Fruit fly (Drosophila melanogaster) ovary, adult (tissue): ENCODE results near the gene CG31908.

ENCODE experiments used
- CG17801 ChIP-seq: fragments of 200-800 bp; optimal IDR thresholded peaks from 2 replicates; lab custom pipeline; 2019; ENCODE audit warnings: missing biosample characterization, mild to moderate bottlenecking, missing genetic modification characterization, moderate library complexity; ENCODE audit not compliant: partially characterized antibody

CG31908 gene

DNA sequence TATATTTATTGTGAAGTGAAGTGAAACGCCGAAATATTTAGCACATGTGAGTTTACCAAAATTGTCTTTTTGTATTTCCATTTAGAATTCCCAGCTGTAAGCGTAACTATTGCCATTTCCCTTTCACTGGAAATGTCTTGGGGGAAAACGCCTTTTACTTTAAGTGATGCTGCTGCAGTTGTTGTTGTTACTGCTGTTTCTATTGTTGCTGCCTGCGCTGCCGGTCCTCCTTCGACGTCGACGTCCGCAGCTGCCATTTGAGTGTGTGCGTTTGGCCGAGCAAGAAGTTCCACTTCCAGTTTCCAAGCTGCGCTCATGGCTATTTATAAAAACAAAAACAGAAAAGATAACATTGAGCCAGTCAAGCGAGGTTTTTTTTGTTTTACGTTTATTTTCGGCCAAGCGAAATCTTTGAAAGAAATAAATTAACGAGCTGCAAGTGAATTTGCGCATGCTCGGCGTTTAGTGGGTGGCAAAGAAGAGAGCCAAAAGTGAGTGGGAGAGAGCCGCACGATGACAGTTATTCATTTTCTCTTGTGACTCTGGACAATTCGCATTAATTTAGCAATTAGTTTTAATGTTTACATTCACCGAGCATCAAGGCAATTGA, 22.6 kb upstream of the CG31908 start:
- TF ChIP-seq CG17801 (GFP tag; lab: Kevin White, UChicago) = no peak

DNA sequence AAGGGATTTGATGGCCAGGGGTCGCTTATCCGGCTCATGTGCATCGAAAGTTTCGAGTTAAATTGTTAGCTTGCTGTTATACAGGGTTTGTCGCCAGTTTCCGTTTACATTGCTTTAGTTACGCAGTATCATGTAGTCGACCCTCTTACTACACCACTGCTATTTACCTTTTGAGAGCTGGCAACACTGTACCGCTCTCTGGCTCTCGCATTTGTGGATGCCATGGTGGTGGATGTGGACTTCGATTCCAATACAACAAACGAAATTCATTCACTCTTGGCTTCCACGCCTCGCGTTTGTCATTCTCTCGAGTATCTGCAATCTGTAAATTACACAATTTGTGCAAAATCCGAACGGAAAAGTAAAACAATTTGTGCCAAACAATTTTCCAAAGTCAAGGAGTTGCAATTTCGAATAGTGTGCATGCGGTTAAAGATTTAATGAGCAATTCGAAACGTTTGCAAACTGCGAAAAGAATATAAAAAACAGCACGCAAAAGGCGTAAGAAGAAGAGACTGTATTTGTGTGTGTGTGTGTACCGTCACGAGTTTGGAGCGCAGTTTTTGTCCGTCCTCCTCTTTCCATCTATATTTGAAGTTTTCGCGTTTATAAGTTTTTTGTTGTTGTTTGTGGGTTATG, 21.9 kb upstream of the CG31908 start:
- TF ChIP-seq CG17801 (GFP tag; lab: Kevin White, UChicago) = peak; percentile 63

DNA sequence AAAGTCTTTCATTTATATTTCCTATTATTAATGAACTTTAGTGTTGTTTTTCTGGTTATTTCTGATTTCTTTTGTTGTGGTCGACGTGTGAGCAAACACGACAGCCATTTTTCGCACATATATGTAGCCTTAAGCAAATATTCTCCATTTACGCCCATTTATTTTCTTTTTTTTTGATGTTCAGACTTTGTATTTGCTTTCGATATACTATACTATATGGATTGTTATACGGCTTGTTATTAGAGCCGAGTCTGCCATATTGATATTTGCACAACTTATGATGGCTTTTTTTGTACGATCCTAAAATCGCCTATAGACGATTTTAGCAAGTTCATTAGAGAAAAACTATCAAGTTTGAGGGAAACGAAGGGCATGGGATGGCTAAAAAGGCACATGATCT, 20.5 kb upstream of the CG31908 start:
- TF ChIP-seq CG17801 (GFP tag; lab: Kevin White, UChicago) = no peak

DNA sequence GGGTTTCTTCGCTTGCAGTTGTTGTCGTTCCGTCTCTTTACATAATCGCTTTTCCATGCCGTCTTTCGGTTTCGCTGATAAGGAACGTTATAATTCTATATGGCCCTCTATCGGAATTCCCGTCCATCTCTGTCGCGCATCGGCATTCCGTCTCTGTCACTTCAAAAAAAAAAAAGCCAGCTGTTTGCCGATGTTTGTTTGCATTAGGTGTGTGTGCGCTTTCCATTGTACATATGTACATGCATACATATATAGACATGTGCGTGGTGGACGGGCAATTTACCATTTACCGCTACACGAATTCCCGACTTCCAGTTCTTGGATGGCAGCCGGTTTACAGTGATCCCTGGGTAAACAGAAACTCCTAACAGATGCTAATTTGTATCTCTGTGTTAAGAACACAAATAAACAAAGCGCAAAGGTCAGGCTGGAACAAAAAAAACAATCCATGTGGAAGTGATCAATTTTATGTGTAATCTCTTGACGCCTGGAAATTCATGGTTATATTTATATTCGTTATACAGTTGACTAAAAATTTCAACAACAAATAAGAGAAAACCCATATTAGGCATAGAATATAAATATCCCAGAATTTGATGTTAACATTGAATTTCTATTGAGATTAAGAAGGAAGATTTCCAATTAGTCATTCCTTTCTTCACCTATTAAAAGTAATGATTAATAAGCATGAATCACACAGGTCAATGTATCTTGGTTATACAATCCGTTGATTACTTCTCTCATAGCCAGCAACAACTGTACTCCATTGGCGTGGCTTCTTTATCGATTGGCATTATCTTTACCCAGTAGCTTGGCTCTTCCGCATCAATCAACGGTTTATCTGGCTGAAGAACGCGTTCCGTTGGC, 16.1 kb upstream of the CG31908 start:
- TF ChIP-seq CG17801 (GFP tag; lab: Kevin White, UChicago) = no peak

dm6 chr2L:7042150-7042811, 15.1 kb upstream of the CG31908 start:
- no peak for TF ChIP-seq CG17801 (GFP tag; lab: Kevin White, UChicago)

DNA sequence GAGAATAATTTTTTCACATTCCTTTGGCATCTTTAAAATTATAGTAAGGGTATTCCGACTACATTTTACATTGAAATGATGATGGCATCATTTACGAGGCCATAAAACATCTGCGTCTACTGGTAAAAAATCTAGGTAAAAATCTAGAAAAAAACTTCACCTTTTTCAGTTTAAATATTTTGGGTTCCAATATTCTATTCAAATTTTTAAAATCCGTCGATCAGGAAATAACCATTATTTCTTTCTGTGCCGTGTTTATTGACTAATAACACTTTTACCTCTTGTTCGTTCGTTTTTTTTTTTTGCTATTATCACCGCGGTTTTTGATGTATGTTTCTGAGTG, 12.1 kb upstream of the CG31908 start:
- peak; percentile 55 for TF ChIP-seq CG17801 (GFP tag; lab: Kevin White, UChicago)

dm6 chr2L:7038404-7039341, 11.5 kb upstream of the CG31908 start:
- no peak for TF ChIP-seq CG17801 (GFP tag; lab: Kevin White, UChicago)

dm6 chr2L:7037773-7038327, 10.7 kb upstream of the CG31908 start, which contains the start of gene milt:
TSS of gene milt (plus strand) at chr2L:7037823.
- peak; percentile 34 for TF ChIP-seq CG17801 (GFP tag; lab: Kevin White, UChicago)

DNA sequence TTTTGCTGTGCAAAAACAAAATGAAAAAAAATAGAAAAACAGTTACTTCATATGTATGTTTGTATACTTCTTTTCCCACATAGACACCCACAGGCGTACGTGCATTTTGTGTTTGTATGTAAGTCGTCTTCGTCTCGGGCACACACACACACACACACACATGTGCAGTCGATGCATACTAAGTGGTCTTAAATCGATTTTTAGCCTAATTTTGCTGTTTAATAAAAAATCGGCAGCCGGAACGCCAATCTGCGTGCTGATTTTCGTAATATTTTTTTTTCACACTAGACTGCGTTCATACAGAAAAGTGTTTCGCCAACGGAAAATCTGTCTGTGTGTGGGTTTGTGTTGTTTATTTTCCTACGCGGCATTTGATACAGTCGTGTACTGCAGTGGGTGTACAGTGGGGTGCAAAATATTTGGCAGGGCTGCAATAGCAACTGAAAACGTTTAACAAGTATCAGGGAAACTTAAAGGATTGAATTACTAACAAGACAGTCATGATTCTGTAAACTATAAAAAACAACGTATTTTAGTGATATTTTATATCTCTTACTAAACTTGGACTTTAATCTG, 6.0 kb upstream of the CG31908 start:
- peak; percentile 56 for TF ChIP-seq CG17801 (GFP tag; lab: Kevin White, UChicago)

dm6 chr2L:7032517-7032951, 5.3 kb upstream of the CG31908 start, which contains the start of the genes Rab30 and Caper:
TSS of gene Rab30 (minus strand) at chr2L:7032606.
TSS of gene Caper (plus strand) at chr2L:7032721.
- peak; percentile 80 for TF ChIP-seq CG17801 (GFP tag; lab: Kevin White, UChicago)

DNA sequence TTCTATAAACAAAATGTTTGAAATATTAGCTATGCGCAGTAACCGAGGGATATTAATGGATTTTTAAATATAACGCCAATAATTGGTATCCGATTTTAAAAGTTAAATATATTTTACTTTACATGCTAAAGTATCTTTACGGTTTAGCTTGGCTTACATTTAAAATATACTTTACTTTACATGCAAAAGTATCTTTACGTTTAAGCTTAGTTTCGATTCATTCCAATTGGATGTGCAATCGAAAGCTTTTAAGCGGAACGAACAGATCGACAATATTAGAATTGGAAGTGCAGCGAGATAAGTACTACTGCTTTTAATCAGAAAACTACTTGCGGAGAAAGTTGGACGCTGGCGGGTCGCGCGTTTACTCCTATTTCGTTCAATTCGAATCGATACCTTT, 1.8 kb upstream of the CG31908 start:
- TF ChIP-seq CG17801 (GFP tag; lab: Kevin White, UChicago) = no peak

dm6 chr2L:7028440-7028839, 1.3 kb upstream of the CG31908 start:
- TF ChIP-seq CG17801 (GFP tag; lab: Kevin White, UChicago) = no peak

dm6 chr2L:7026308-7026707, 881 bp downstream of the CG31908 start:
- TF ChIP-seq CG17801 (GFP tag; lab: Kevin White, UChicago) = no peak
